Worm (Caenorhabditis elegans): ENCODE results near the gene taf-11.3.

Gene taf-11.3

ce11 chrIII:10505943-10506698 is 1.1 kb upstream of the taf-11.3 start:
- TF ChIP-seq alr-1 (tag; optimal IDR thresholded peaks at IDR 0.05) (no peak), R02D3.7 (tag; optimal IDR thresholded peaks at IDR 0.05) (no peak), nhr-11 (tag; optimal IDR thresholded peaks at IDR 0.05) (no peak), nhr-77 (tag; optimal IDR thresholded peaks at IDR 0.05) (no peak), F13H6.1 (tag; optimal IDR thresholded peaks at IDR 0.05) (no peak), crh-2 (tag; optimal IDR thresholded peaks at IDR 0.05) (no peak), unc-55 (GFP tag; optimal IDR thresholded peaks at IDR 0.05) (no peak), mab-5 (tag; optimal IDR thresholded peaks at IDR 0.05) (no peak), skn-1 (tag; optimal IDR thresholded peaks at IDR 0.05) (no peak), dmd-4 (tag; optimal IDR thresholded peaks at IDR 0.05) (no peak), nhr-129 (tag; optimal IDR thresholded peaks at IDR 0.05) (no peak), lin-11 (tag; optimal IDR thresholded peaks at IDR 0.05) (no peak), nhr-6 (tag; optimal IDR thresholded peaks at IDR 0.05) (no peak)

ce11 chrIII:10503753-10504152 is 1.3 kb downstream of the taf-11.3 start, which contains the start of gene rab-33:
Gene rab-33 (minus strand): TSS chrIII:10503853.
- TF ChIP-seq nhr-10 (tag; optimal IDR thresholded peaks at IDR 0.05) (no peak), elt-1 (tag; optimal IDR thresholded peaks at IDR 0.05) (no peak), blmp-1 (tag; optimal IDR thresholded peaks at IDR 0.05; ENCODE audit: insufficient read depth) (no peak), ZK546.5 (tag; optimal IDR thresholded peaks at IDR 0.05) (no peak), zag-1 (tag; optimal IDR thresholded peaks at IDR 0.05) (no peak), sem-4 (tag; optimal IDR thresholded peaks at IDR 0.05) (no peak), nhr-12 (tag; optimal IDR thresholded peaks at IDR 0.05) (no peak), alr-1 (tag; optimal IDR thresholded peaks at IDR 0.05) (no peak)

- no peak for TF ChIP-seq snpc-4 (tag; optimal IDR thresholded peaks at IDR 0.05)
- TF ChIP-seq unc-55 (GFP tag; optimal IDR thresholded peaks at IDR 0.05), result no peak
- no peak for TF ChIP-seq nhr-237 (tag; optimal IDR thresholded peaks at IDR 0.05)
- TF ChIP-seq lin-39 (tag; optimal IDR thresholded peaks at IDR 0.05), result no peak
- no peak for TF ChIP-seq nhr-11 (tag; optimal IDR thresholded peaks at IDR 0.05)
- no peak for TF ChIP-seq unc-39 (tag; optimal IDR thresholded peaks at IDR 0.05)
- TF ChIP-seq elt-1 (tag; optimal IDR thresholded peaks at IDR 0.05), result no peak
Observed at ce11 chrIII:10488052-10488451, 17.0 kb downstream of the taf-11.3 start, which contains the start of gene ptr-25. Gene ptr-25 (plus strand): TSS chrIII:10488124.

DNA sequence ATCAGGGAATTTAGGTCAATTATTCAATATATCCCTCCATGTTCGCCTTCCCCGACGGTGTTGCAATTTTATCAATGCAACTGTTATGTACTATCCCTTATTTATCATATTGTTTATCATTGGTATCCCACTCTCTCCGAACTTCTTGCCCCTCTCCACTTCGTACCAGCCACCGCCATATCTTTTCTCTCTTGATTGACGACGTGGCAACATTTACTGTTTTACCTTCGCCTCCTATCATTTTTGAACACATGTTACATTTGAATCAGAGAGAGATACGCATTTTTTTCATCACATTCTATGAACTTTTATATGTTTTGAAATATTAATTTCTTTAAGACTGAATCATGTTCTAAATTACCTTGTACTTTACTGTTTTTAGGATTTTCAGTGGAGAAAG is 18.6 kb downstream of the taf-11.3 start:
- TF ChIP-seq crh-2 (tag; optimal IDR thresholded peaks at IDR 0.05) (peak; percentile 57), nhr-6 (tag; optimal IDR thresholded peaks at IDR 0.05) (no peak), ZK546.5 (tag; optimal IDR thresholded peaks at IDR 0.05) (no peak), lin-13 (GFP tag; optimal IDR thresholded peaks at IDR 0.05) (no peak), sma-3 (GFP tag; optimal IDR thresholded peaks at IDR 0.05) (peak; percentile 56), ztf-1 (GFP tag; conservative IDR thresholded peaks at IDR 0.05) (no peak), nhr-21 (tag; optimal IDR thresholded peaks at IDR 0.05) (peak; percentile 35)

- TF ChIP-seq skn-1 (tag; optimal IDR thresholded peaks at IDR 0.05) (peak; percentile 36), elt-1 (tag; optimal IDR thresholded peaks at IDR 0.05) (no peak)
Observed at ce11 chrIII:10481988-10482387, 23.1 kb downstream of the taf-11.3 start, which contains the start of gene D2045.8. Gene D2045.8 (plus strand): TSS chrIII:10482288.

- peak; percentile 63 for TF ChIP-seq skn-1 (tag; optimal IDR thresholded peaks at IDR 0.05)
- TF ChIP-seq C34F6.9 (tag; optimal IDR thresholded peaks at IDR 0.05), result no peak
Observed at ce11 chrIII:10481497-10481896, 23.6 kb downstream of the taf-11.3 start.

- TF ChIP-seq dmd-4 (tag; optimal IDR thresholded peaks at IDR 0.05) (no peak), Y55F3AM.14 (GFP tag; optimal IDR thresholded peaks at IDR 0.05) (no peak), gmeb-1 (tag; optimal IDR thresholded peaks at IDR 0.05) (no peak), lin-13 (GFP tag; optimal IDR thresholded peaks at IDR 0.05) (no peak), peb-1 (tag; optimal IDR thresholded peaks at IDR 0.05) (no peak), crh-2 (tag; optimal IDR thresholded peaks at IDR 0.05) (no peak), elt-3 (tag; optimal IDR thresholded peaks at IDR 0.05) (no peak), unc-62 (GFP tag; optimal IDR thresholded peaks at IDR 0.05) (no peak), unc-55 (GFP tag; optimal IDR thresholded peaks at IDR 0.05) (no peak), ZK546.5 (tag; optimal IDR thresholded peaks at IDR 0.05) (no peak), mab-5 (tag; optimal IDR thresholded peaks at IDR 0.05) (no peak), nhr-129 (tag; optimal IDR thresholded peaks at IDR 0.05) (no peak), ceh-16 (tag; optimal IDR thresholded peaks at IDR 0.05) (no peak), lsy-2 (tag; optimal IDR thresholded peaks at IDR 0.05) (no peak), sma-3 (GFP tag; optimal IDR thresholded peaks at IDR 0.05) (no peak), sma-9 (GFP tag; optimal IDR thresholded peaks at IDR 0.05) (no peak), sma-9 (tag; optimal IDR thresholded peaks at IDR 0.05) (no peak)
Observed at ce11 chrIII:10479180-10479579, 25.9 kb downstream of the taf-11.3 start, which contains the start of gene D2045.7. Gene D2045.7 (plus strand): TSS chrIII:10479480.

Data from whole organism, L2 larva.